Fruit fly (Drosophila melanogaster): ENCODE results near the gene Samuel.

The Samuel gene

dm6 chr2L:11065932-11066823, 620 bp downstream of the Samuel start:
- TF ChIP-seq unc-4 (GFP tag; IDR thresholded peaks at IDR 0.05; ENCODE audit: partially characterized antibody) (no peak), Ptx1 (GFP tag; IDR thresholded peaks at IDR 0.05) (peak; percentile 44; the same call in 1 of the 2 replicates), CG14014 (GFP tag; IDR thresholded peaks at IDR 0.05) (no peak), dimm (GFP tag; IDR thresholded peaks at IDR 0.05) (no peak), zen2 (GFP tag; IDR thresholded peaks at IDR 0.05; ENCODE audit: partially characterized antibody) (no peak), wek (GFP tag; optimal IDR thresholded peaks at IDR 0.05) (no peak), B-H2 (GFP tag; optimal IDR thresholded peaks at IDR 0.05) (no peak), Hey (tag; optimal IDR thresholded peaks at IDR 0.05) (no peak), Doc2 (GFP tag; IDR thresholded peaks at IDR 0.05) (no peak), Dip3 (GFP tag; optimal IDR thresholded peaks at IDR 0.05) (peak; percentile 62), fd3F (GFP tag; optimal IDR thresholded peaks at IDR 0.05) (peak; percentile 21), klu (GFP tag; IDR thresholded peaks at IDR 0.05) (no peak), CG7786 (GFP tag; optimal IDR thresholded peaks at IDR 0.05) (peak; percentile 19), bsh (GFP tag; optimal IDR thresholded peaks at IDR 0.05) (peak in 1 of 2 experiments; percentile 18), CG9609 (GFP tag; optimal IDR thresholded peaks at IDR 0.05) (no peak), p53 (GFP tag; optimal IDR thresholded peaks at IDR 0.05) (no peak), CG7928 (GFP tag; optimal IDR thresholded peaks at IDR 0.05) (peak; percentile 6), CG31441 (GFP tag; IDR thresholded peaks at IDR 0.05) (no peak), Med (GFP tag) (peak; percentile 82), CG16815 (GFP tag; optimal IDR thresholded peaks at IDR 0.05) (peak; percentile 31), hkb (optimal IDR thresholded peaks at IDR 0.05) (no peak), hkb (GFP tag; IDR thresholded peaks at IDR 0.05) (no peak), NfI (GFP tag; optimal IDR thresholded peaks at IDR 0.05) (no peak), Chrac-16 (GFP tag; optimal IDR thresholded peaks at IDR 0.05) (no peak), lbe (GFP tag; optimal IDR thresholded peaks at IDR 0.05) (no peak), lov (optimal IDR thresholded peaks at IDR 0.05) (no peak), lov (GFP tag; IDR thresholded peaks at IDR 0.05) (no peak), Xbp1 (GFP tag; optimal IDR thresholded peaks at IDR 0.05) (peak; percentile 38), sd (tag; optimal IDR thresholded peaks at IDR 0.05) (peak; percentile 51), CG11696 (GFP tag; IDR thresholded peaks at IDR 0.05) (0 out of 2 replicates have a peak, but pooled peaks have one; percentile 13), CG3281 (GFP tag; optimal IDR thresholded peaks at IDR 0.05) (peak; percentile 34), D19A (tag; optimal IDR thresholded peaks at IDR 0.05) (no peak), CTCF (GFP tag; optimal IDR thresholded peaks at IDR 0.05) (no peak), nom (GFP tag; optimal IDR thresholded peaks at IDR 0.05) (no peak), da (GFP tag; optimal IDR thresholded peaks at IDR 0.05) (no peak), zfh2 (GFP tag; optimal IDR thresholded peaks at IDR 0.05) (peak; percentile 30), CG17612 (GFP tag; IDR thresholded peaks at IDR 0.05) (no peak), Side (GFP tag; optimal IDR thresholded peaks at IDR 0.05) (peak; percentile 11), org-1 (GFP tag; optimal IDR thresholded peaks at IDR 0.05) (no peak), dysf (GFP tag; IDR thresholded peaks at IDR 0.05) (peak; percentile 50; the same call in 2 of the 3 replicates), CG7372 (GFP tag; IDR thresholded peaks at IDR 0.05) (no peak), cg (GFP tag; optimal IDR thresholded peaks at IDR 0.05) (peak; percentile 73), Camta (GFP tag; optimal IDR thresholded peaks at IDR 0.05) (no peak), Atf6 (GFP tag; IDR thresholded peaks at IDR 0.05) (no peak), CG14667 (GFP tag; IDR thresholded peaks at IDR 0.05) (no peak), dmrt99B (tag; optimal IDR thresholded peaks at IDR 0.05) (peak; percentile 34), lmd (GFP tag; IDR thresholded peaks at IDR 0.05) (peak; percentile 34; the same call in 1 of the 2 replicates), Drgx (GFP tag; IDR thresholded peaks at IDR 0.05) (peak; percentile 50; the same call in 1 of the 2 replicates), Ravus (GFP tag; IDR thresholded peaks at IDR 0.05) (peak; percentile 12; the same call in 1 of the 2 replicates), CG10366 (GFP tag; IDR thresholded peaks at IDR 0.05) (no peak)

Measured in whole organism, embryonic.